Fruit fly (Drosophila melanogaster) whole organism, embryonic: ENCODE measurements around the gene CG4230.

Source experiments
- CG10565 ChIP-seq: fragments of 200-800 bp; sonication (Bioruptor generic); optimal IDR thresholded peaks from 3 replicates; lab custom pipeline; 2016; ENCODE audit warnings: missing biosample characterization, mild to moderate bottlenecking, missing genetic modification characterization
- CG11085 ChIP-seq: fragments of 200-800 bp; sonication (Bioruptor generic); IDR thresholded peaks from 2 replicates; pipeline ENCODE4 v1.3.6; 2022; ENCODE audit warnings: missing biosample characterization, missing genetic modification characterization
- CG1233 ChIP-seq: fragments of 200-800 bp; sonication (Bioruptor generic); optimal IDR thresholded peaks from 4 replicates; lab custom pipeline; 2018; ENCODE audit warnings: missing biosample characterization, mild to moderate bottlenecking, missing genetic modification characterization
- CG12391 ChIP-seq: fragments of 200-800 bp; sonication (Bioruptor generic); optimal IDR thresholded peaks from 3 replicates; lab custom pipeline; 2018; ENCODE audit warnings: missing biosample characterization, mild to moderate bottlenecking, missing genetic modification characterization, moderate library complexity
- CG12942 ChIP-seq: fragments of 200-800 bp; sonication (Bioruptor generic); optimal IDR thresholded peaks from 3 replicates; lab custom pipeline; 2016; ENCODE audit warnings: missing biosample characterization, missing genetic modification characterization
- CG13287 ChIP-seq: fragments of 200-800 bp; sonication (Bioruptor generic); IDR thresholded peaks from 2 replicates; pipeline ENCODE4 v1.3.6; 2022; ENCODE audit warnings: missing biosample characterization, missing genetic modification characterization; ENCODE audit not compliant: partially characterized antibody
- CG13624 ChIP-seq: fragments of 200-800 bp; sonication (Bioruptor generic); optimal IDR thresholded peaks from 2 replicates; lab custom pipeline; 2016; ENCODE audit warnings: missing biosample characterization, missing genetic modification characterization
- CG13894 ChIP-seq: fragments of 200-800 bp; sonication (Bioruptor generic); optimal IDR thresholded peaks from 3 replicates; lab custom pipeline; 2018; ENCODE audit warnings: missing biosample characterization, mild to moderate bottlenecking, missing genetic modification characterization, moderate library complexity
- CG15073 ChIP-seq: fragments of 200-800 bp; sonication (Bioruptor generic); optimal IDR thresholded peaks from 2 replicates; lab custom pipeline; 2016; ENCODE audit warnings: missing biosample characterization, missing genetic modification characterization
- CG1603 ChIP-seq: fragments of 200-800 bp; sonication (Bioruptor generic); optimal IDR thresholded peaks from 2 replicates; lab custom pipeline; 2019; ENCODE audit warnings: missing biosample characterization, mild to moderate bottlenecking, missing genetic modification characterization, moderate library complexity
- CG16779 ChIP-seq: fragments of 200-800 bp; sonication (Bioruptor generic); IDR thresholded peaks from 2 replicates; pipeline ENCODE4 v1.3.6; 2022; ENCODE audit warnings: missing biosample characterization, missing genetic modification characterization
- CG17186 ChIP-seq: fragments of 200-800 bp; sonication (Bioruptor generic); optimal IDR thresholded peaks from 3 replicates; lab custom pipeline; 2017; ENCODE audit warnings: missing biosample characterization, missing genetic modification reagents, missing genetic modification characterization
- CG18011 ChIP-seq: fragments of 200-800 bp; sonication (Bioruptor generic); optimal IDR thresholded peaks from 2 replicates; lab custom pipeline; 2017; ENCODE audit warnings: missing biosample characterization, missing genetic modification characterization, mild to moderate bottlenecking, moderate library complexity, missing genotype
- CG1832 ChIP-seq: fragments of 200-800 bp; sonication (Bioruptor generic); optimal IDR thresholded peaks from 2 replicates; lab custom pipeline; 2017; ENCODE audit warnings: missing biosample characterization, mild to moderate bottlenecking, missing genetic modification characterization, inconsistent platforms
- CG2116 ChIP-seq: fragments of 200-800 bp; sonication (Bioruptor generic); optimal IDR thresholded peaks from 3 replicates; lab custom pipeline; 2018; ENCODE audit warnings: missing biosample characterization, mild to moderate bottlenecking, missing genetic modification characterization
- CG32767 ChIP-seq: fragments of 200-800 bp; sonication (Bioruptor generic); IDR thresholded peaks from 2 replicates; pipeline ENCODE4 v1.3.6; 2022; ENCODE audit warnings: missing biosample characterization, missing genetic modification characterization
- CG32772 ChIP-seq: fragments of 200-800 bp; sonication (Bioruptor generic); IDR thresholded peaks from 2 replicates; pipeline ENCODE4 v1.3.6; 2022; ENCODE audit warnings: missing biosample characterization, missing genetic modification characterization
- CG33213 ChIP-seq: fragments of 200-800 bp; sonication (Bioruptor generic); optimal IDR thresholded peaks from 3 replicates; lab custom pipeline; 2016; ENCODE audit warnings: missing biosample characterization, missing genetic modification characterization
- CG3407 ChIP-seq: fragments of 200-800 bp; sonication (Bioruptor generic); optimal IDR thresholded peaks from 2 replicates; lab custom pipeline; 2018; ENCODE audit warnings: missing biosample characterization, mild to moderate bottlenecking, missing genetic modification characterization
- CG34422 ChIP-seq: fragments of 200-800 bp; sonication (Bioruptor generic); IDR thresholded peaks from 3 replicates; pipeline ENCODE4 v1.3.6; 2022; ENCODE audit warnings: missing biosample characterization, missing genetic modification characterization
- CG42726 ChIP-seq: fragments of 200-800 bp; sonication (Bioruptor generic); IDR thresholded peaks from 2 replicates; pipeline ENCODE4 v1.3.6; 2022; ENCODE audit warnings: missing biosample characterization, missing genetic modification characterization; ENCODE audit not compliant: partially characterized antibody
- CG5180 ChIP-seq: fragments of 200-800 bp; sonication (Bioruptor generic); optimal IDR thresholded peaks from 3 replicates; lab custom pipeline; 2017; ENCODE audit warnings: missing biosample characterization, missing genetic modification characterization, mild to moderate bottlenecking, moderate library complexity, missing genetic modification reagents
- CG6813 ChIP-seq: fragments of 200-800 bp; sonication (Bioruptor generic); optimal IDR thresholded peaks from 2 replicates; lab custom pipeline; 2017; ENCODE audit warnings: missing biosample characterization, missing genetic modification characterization, mild to moderate bottlenecking, moderate library complexity, missing genetic modification reagents
- CG6854 ChIP-seq: fragments of 200-800 bp; sonication (Bioruptor generic); optimal IDR thresholded peaks from 3 replicates; lab custom pipeline; 2017; ENCODE audit warnings: missing biosample characterization, mild to moderate bottlenecking, missing genetic modification characterization
- CG8290 ChIP-seq, 3 experiments: fragments of 200-800 bp; sonication (Bioruptor generic); optimal IDR thresholded peaks; 2 replicates each; lab custom pipeline; 2016 to 2019; ENCODE audit warnings: missing biosample characterization in 3 of 3, missing genetic modification characterization in 3 of 3, mild to moderate bottlenecking in 2 of 3, moderate library complexity in 1 of 3
- CG8944 ChIP-seq: fragments of 200-800 bp; sonication (Bioruptor generic); optimal IDR thresholded peaks from 3 replicates; lab custom pipeline; 2016; ENCODE audit warnings: missing biosample characterization, missing genetic modification characterization
- CG9817 ChIP-seq: fragments of 200-800 bp; sonication (Bioruptor generic); optimal IDR thresholded peaks from 2 replicates; lab custom pipeline; 2018; ENCODE audit warnings: missing biosample characterization, mild to moderate bottlenecking, missing genetic modification characterization, moderate library complexity
- Chrac-16 ChIP-seq: fragments of 200-800 bp; sonication (Bioruptor generic); optimal IDR thresholded peaks from 3 replicates; lab custom pipeline; 2016; ENCODE audit warnings: missing biosample characterization, missing genetic modification characterization
- Dbx ChIP-seq: fragments of 200-800 bp; sonication (Bioruptor generic); IDR thresholded peaks from 3 replicates; pipeline ENCODE4 v1.3.6; 2022; ENCODE audit warnings: missing biosample characterization, missing genetic modification characterization
- Dip3 ChIP-seq: fragments of 200-800 bp; sonication (Bioruptor generic); optimal IDR thresholded peaks from 3 replicates; lab custom pipeline; 2016; ENCODE audit warnings: missing biosample characterization, missing genetic modification characterization
- Elba2 ChIP-seq: fragments of 200-800 bp; sonication (Bioruptor generic); optimal IDR thresholded peaks from 3 replicates; lab custom pipeline; 2016; ENCODE audit warnings: missing biosample characterization, missing genetic modification characterization
- HLHmδ ChIP-seq: fragments of 200-800 bp; sonication (Bioruptor generic); optimal IDR thresholded peaks from 2 replicates; lab custom pipeline; 2018; ENCODE audit warnings: missing biosample characterization, mild to moderate bottlenecking, missing genetic modification characterization, moderate library complexity
- HmgZ ChIP-seq: fragments of 200-800 bp; sonication (Bioruptor generic); optimal IDR thresholded peaks from 2 replicates; lab custom pipeline; 2018; ENCODE audit warnings: missing biosample characterization, mild to moderate bottlenecking, missing genetic modification characterization
- NK7.1 ChIP-seq: fragments of 200-800 bp; sonication (Bioruptor generic); optimal IDR thresholded peaks from 3 replicates; lab custom pipeline; 2016; ENCODE audit warnings: missing biosample characterization, missing genetic modification characterization
- Nf-YB ChIP-seq: fragments of 200-800 bp; sonication (Bioruptor generic); optimal IDR thresholded peaks from 3 replicates; lab custom pipeline; 2019; ENCODE audit warnings: missing biosample characterization, mild to moderate bottlenecking, missing genetic modification characterization, moderate library complexity
- Opbp ChIP-seq: fragments of 200-800 bp; sonication (Bioruptor generic); IDR thresholded peaks from 3 replicates; pipeline ENCODE4 v1.3.6; 2022; ENCODE audit warnings: missing biosample characterization, missing genetic modification characterization; ENCODE audit not compliant: partially characterized antibody
- abd-A ChIP-seq: fragments of 200-800 bp; sonication (Bioruptor generic); optimal IDR thresholded peaks from 3 replicates; lab custom pipeline; 2019; ENCODE audit warnings: missing biosample characterization, mild to moderate bottlenecking, missing genetic modification characterization, moderate library complexity
- ara ChIP-seq: fragments of 200-800 bp; sonication (Bioruptor generic); IDR thresholded peaks from 2 replicates; pipeline ENCODE4 v1.3.6; 2022; ENCODE audit warnings: missing biosample characterization, missing genetic modification characterization
- az2 ChIP-seq: fragments of 200-800 bp; sonication (Bioruptor generic); optimal IDR thresholded peaks from 3 replicates; lab custom pipeline; 2016; ENCODE audit warnings: missing biosample characterization, missing genetic modification characterization
- bcd ChIP-seq: fragments of 200-800 bp; sonication (Bioruptor generic); optimal IDR thresholded peaks from 2 replicates; lab custom pipeline; 2017; ENCODE audit warnings: missing biosample characterization, mild to moderate bottlenecking, missing genetic modification characterization
- cad ChIP-seq: fragments of >200 bp; optimal IDR thresholded peaks from 2 replicates; lab custom pipeline; 2017; ENCODE audit warnings: missing biosample characterization, missing genetic modification characterization
- fd96Cb ChIP-seq: fragments of 200-800 bp; sonication (Bioruptor generic); optimal IDR thresholded peaks from 2 replicates; lab custom pipeline; 2018; ENCODE audit warnings: missing biosample characterization, mild to moderate bottlenecking, missing genetic modification characterization, moderate library complexity
- hbn ChIP-seq: fragments of 200-800 bp; sonication (Bioruptor generic); IDR thresholded peaks from 2 replicates; pipeline ENCODE4 v1.3.6; 2022; ENCODE audit warnings: missing biosample characterization, missing genetic modification characterization; ENCODE audit not compliant: partially characterized antibody
- her ChIP-seq: fragments of 200-800 bp; sonication (Bioruptor generic); optimal IDR thresholded peaks from 2 replicates; lab custom pipeline; 2016; ENCODE audit warnings: missing biosample characterization, missing genetic modification characterization
- hkb ChIP-seq, 2 experiments: fragments of 200-800 bp in 1 of 2; fragments of >200 bp in 1 of 2; sonication (Bioruptor generic) in 1 of 2; IDR thresholded peaks in 1 of 2; optimal IDR thresholded peaks in 1 of 2; 2 replicates each; pipeline versions ENCODE4 v1.3.6 to Lab custom; 2017 to 2022; ENCODE audit warnings: missing biosample characterization in 1 of 2, missing genetic modification characterization in 1 of 2
- klu ChIP-seq: fragments of 200-800 bp; sonication (Bioruptor generic); IDR thresholded peaks from 2 replicates; pipeline ENCODE4 v1.3.6; 2022; ENCODE audit warnings: missing biosample characterization, missing genetic modification characterization
- lola ChIP-seq, 3 experiments: fragments of >200 bp in 2 of 3; fragments of 200-800 bp in 1 of 3; sonication (Bioruptor generic) in 1 of 3; optimal IDR thresholded peaks; 2 replicates each; lab custom pipeline; 2017 to 2019; ENCODE audit warnings: missing biosample characterization in 3 of 3, missing genetic modification characterization in 3 of 3, mild to moderate bottlenecking in 1 of 3, moderate library complexity in 1 of 3
- vfl ChIP-seq: fragments of 200-800 bp; sonication (Bioruptor generic); optimal IDR thresholded peaks from 2 replicates; lab custom pipeline; 2016; ENCODE audit warnings: missing biosample characterization, missing genetic modification characterization
- wor ChIP-seq: fragments of 200-800 bp; sonication (Bioruptor generic); IDR thresholded peaks from 2 replicates; pipeline ENCODE4 v1.3.6; 2022; ENCODE audit warnings: missing biosample characterization, missing genetic modification characterization

The CG4230 gene

DNA sequence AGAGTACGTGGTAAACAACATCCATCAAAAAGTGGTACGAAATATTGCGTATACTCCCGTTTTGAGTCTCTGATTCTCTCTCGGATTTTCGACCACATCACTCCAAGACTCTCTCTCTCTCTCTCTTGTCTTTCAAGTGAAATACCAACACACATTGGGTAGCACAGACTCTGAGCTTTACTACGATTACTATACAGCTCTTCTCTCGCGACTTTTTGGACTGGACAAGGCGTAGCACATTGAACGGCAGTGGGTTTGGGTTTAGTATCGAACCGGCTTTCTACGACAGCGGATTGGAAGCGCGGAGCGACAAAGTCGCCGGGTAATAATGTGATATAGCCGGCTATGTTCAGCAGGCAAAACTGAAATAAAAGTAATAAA, 12.2 kb downstream of the CG4230 start (continued):
- TF ChIP-seq CG8944 (GFP tag; lab: Kevin White, UChicago) (no peak), CG8290 (GFP tag; optimal IDR thresholded peaks at IDR 0.05; lab: Kevin White, UChicago) (no peak), CG8290 (tag; optimal IDR thresholded peaks at IDR 0.05; lab: Kevin White, UChicago) (peak in 1 of 2 experiments; percentile 64), CG42726 (GFP tag; lab: Robert Waterston, UW) (peak; percentile 75), CG18011 (GFP tag; lab: Kevin White, UChicago) (no peak), ara (GFP tag; lab: Robert Waterston, UW) (no peak), HmgZ (no peak), vfl (GFP tag; lab: Kevin White, UChicago) (no peak), CG5180 (peak; percentile 83), CG13287 (GFP tag; lab: Robert Waterston, UW) (peak; percentile 64; the same call in 1 of the 2 replicates), CG3407 (no peak), CG1603 (tag; lab: Kevin White, UChicago) (no peak), HLHmδ (GFP tag; lab: Kevin White, UChicago) (no peak), CG16779 (GFP tag; lab: Robert Waterston, UW) (0 out of 2 replicates have a peak, but pooled peaks have one; percentile 6), CG10565 (no peak), abd-A (tag; lab: Kevin White, UChicago) (peak; percentile 71), hkb (optimal IDR thresholded peaks at IDR 0.05; lab: Kevin White, UChicago) (no peak), hkb (GFP tag; IDR thresholded peaks at IDR 0.05; lab: Robert Waterston, UW) (no peak), NK7.1 (GFP tag; lab: Kevin White, UChicago) (no peak), CG12391 (tag; lab: Kevin White, UChicago) (no peak), CG34422 (GFP tag; lab: Robert Waterston, UW) (peak; percentile 22; the same call in 2 of the 3 replicates), Nf-YB (GFP tag; lab: Kevin White, UChicago) (no peak), CG32772 (GFP tag; lab: Robert Waterston, UW) (no peak), CG11085 (GFP tag; lab: Robert Waterston, UW) (no peak), wor (no peak), Opbp (GFP tag; lab: Robert Waterston, UW) (peak; percentile 15; the same call in 1 of the 3 replicates), her (no peak), CG32767 (GFP tag; lab: Robert Waterston, UW) (no peak), CG9817 (tag; lab: Kevin White, UChicago) (no peak), CG33213 (GFP tag; lab: Kevin White, UChicago) (no peak), hbn (GFP tag; lab: Robert Waterston, UW) (0 out of 2 replicates have a peak, but pooled peaks have one; percentile 21), CG1832 (GFP tag; lab: Kevin White, UChicago) (no peak), Dbx (no peak), Chrac-16 (GFP tag; lab: Kevin White, UChicago) (no peak), CG17186 (GFP tag; lab: Kevin White, UChicago) (no peak), cad (GFP tag; lab: Kevin White, UChicago) (no peak), bcd (GFP tag; lab: Kevin White, UChicago) (no peak), CG1233 (GFP tag; lab: Kevin White, UChicago) (no peak), CG6854 (no peak), Dip3 (no peak), CG15073 (no peak), CG2116 (GFP tag; lab: Kevin White, UChicago) (no peak), klu (GFP tag; lab: Robert Waterston, UW) (no peak), fd96Cb (tag; lab: Kevin White, UChicago) (no peak), lola (GFP tag; optimal IDR thresholded peaks at IDR 0.05; lab: Kevin White, UChicago) (no peak), CG13624 (GFP tag; lab: Kevin White, UChicago) (no peak), CG13894 (tag; lab: Kevin White, UChicago) (peak; percentile 62), CG12942 (no peak), az2 (GFP tag; lab: Kevin White, UChicago) (no peak), Elba2 (GFP tag; lab: Kevin White, UChicago) (no peak), CG6813 (GFP tag; lab: Kevin White, UChicago) (no peak)
